Fruit fly (Drosophila melanogaster) whole organism, pupa: ENCODE measurements around the gene dnc.

ENCODE experiments used
- CG12605 ChIP-seq: fragments of 200-800 bp; sonication (Bioruptor generic); IDR thresholded peaks from 2 replicates; pipeline ENCODE4 v1.3.6; 2022; ENCODE audit warnings: missing biosample characterization, missing genetic modification characterization
- CG13204 ChIP-seq: fragments of 200-800 bp; sonication (Bioruptor generic); optimal IDR thresholded peaks from 2 replicates; lab custom pipeline; 2018; ENCODE audit warnings: missing biosample characterization, mild to moderate bottlenecking, missing genetic modification characterization, moderate library complexity
- CG8301 ChIP-seq: fragments of 200-800 bp; sonication (Bioruptor generic); optimal IDR thresholded peaks from 2 replicates; lab custom pipeline; 2018; ENCODE audit warnings: missing biosample characterization, mild to moderate bottlenecking, missing genetic modification characterization
- EcR ChIP-seq: fragments of 200-800 bp; sonication (Bioruptor generic); optimal IDR thresholded peaks from 3 replicates; lab custom pipeline; 2019; ENCODE audit warnings: missing biosample characterization, missing genetic modification characterization, mild to moderate bottlenecking, moderate library complexity, missing genetic modification reagents
- rn ChIP-seq: fragments of 200-800 bp; sonication (Bioruptor generic); IDR thresholded peaks from 2 replicates; pipeline ENCODE4 v1.3.6; 2022; ENCODE audit warnings: missing biosample characterization, missing genetic modification characterization

DNA sequence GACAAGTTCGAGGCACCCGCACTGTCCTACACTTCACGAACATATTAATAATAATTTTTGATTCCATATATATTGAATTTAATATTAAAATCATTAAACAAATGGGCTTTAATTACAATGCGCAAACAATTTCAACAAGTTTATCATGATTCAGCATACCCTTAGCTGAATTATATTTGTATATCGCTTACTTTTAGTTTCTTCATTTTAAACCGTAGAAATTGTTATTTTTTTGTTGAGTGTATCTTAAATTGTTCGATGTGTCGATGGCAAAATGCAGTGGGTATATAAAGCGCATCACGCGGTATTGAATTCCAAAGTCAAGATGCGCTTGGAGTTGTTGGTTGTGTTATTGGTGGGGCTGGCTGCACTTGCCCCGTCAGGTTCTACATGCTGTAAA lies 73.5 kb downstream of the dnc start, which contains the start of gene Sgs4:
- TF ChIP-seq EcR (no peak), CG13204 (GFP tag; lab: Kevin White, UChicago) (no peak), CG8301 (tag; lab: Kevin White, UChicago) (no peak), CG12605 (GFP tag; lab: Robert Waterston, UW) (no peak), rn (GFP tag; lab: Robert Waterston, UW) (no peak)
